Worm (Caenorhabditis elegans) whole organism, early embryonic: ENCODE data around the gene T10D4.7.
"Not testable (repeated sequence)": the region's sequence is repeated elsewhere in the genome, so short reads cannot be mapped to it uniquely, and the experiment has no call there.

ENCODE experiments used
- B0310.2 ChIP-seq: sonication (generic microtip); optimal IDR thresholded peaks from 2 replicates; lab custom pipeline; 2016; ENCODE audit warnings: mild to moderate bottlenecking, missing genetic modification characterization, missing compliant biosample characterization
- F13C5.2 ChIP-seq: sonication (generic microtip); optimal IDR thresholded peaks from 2 replicates; lab custom pipeline; 2017; ENCODE audit warnings: mild to moderate bottlenecking, missing genetic modification characterization, inconsistent platforms, missing compliant biosample characterization
- aly-1 ChIP-seq: sonication (generic microtip); optimal IDR thresholded peaks from 2 replicates; lab custom pipeline; 2016; ENCODE audit warnings: missing genetic modification characterization, missing compliant biosample characterization
- ama-1 ChIP-seq: fragments of 150-350 bp; optimal IDR thresholded peaks from 2 replicates; lab custom pipeline; 2014
- ceh-13 ChIP-seq: fragments of 200-800 bp; sonication (Bioruptor generic); optimal IDR thresholded peaks from 2 replicates; lab custom pipeline; 2018; ENCODE audit warnings: mild to moderate bottlenecking, missing genetic modification characterization, missing compliant biosample characterization
- ceh-36 ChIP-seq: sonication (generic microtip); optimal IDR thresholded peaks from 2 replicates; lab custom pipeline; 2016; ENCODE audit warnings: missing genetic modification characterization, inconsistent platforms, missing compliant biosample characterization
- ets-7 ChIP-seq: sonication (generic microtip); optimal IDR thresholded peaks from 2 replicates; lab custom pipeline; 2016; ENCODE audit warnings: missing genotype, missing genetic modification characterization, missing compliant biosample characterization
- flt-1 ChIP-seq: fragments of 200-800 bp; sonication (Bioruptor generic); IDR thresholded peaks from 2 replicates; pipeline ENCODE4 v1.3.6; 2022; ENCODE audit warnings: missing genetic modification characterization, missing compliant biosample characterization
- hmbx-1 ChIP-seq: sonication (generic microtip); optimal IDR thresholded peaks from 2 replicates; lab custom pipeline; 2016; ENCODE audit warnings: mild to moderate bottlenecking, missing genetic modification characterization, missing compliant biosample characterization
- hmg-4 ChIP-seq: fragments of 200-800 bp; sonication (Bioruptor generic); optimal IDR thresholded peaks from 2 replicates; lab custom pipeline; 2018; ENCODE audit warnings: mild to moderate bottlenecking, missing genetic modification characterization, missing compliant biosample characterization
- hnd-1 ChIP-seq: sonication (generic microtip); optimal IDR thresholded peaks from 2 replicates; lab custom pipeline; 2016; ENCODE audit warnings: missing genetic modification characterization, missing compliant biosample characterization
- pes-1 ChIP-seq: fragments of 200-800 bp; sonication (Bioruptor generic); IDR thresholded peaks from 2 replicates; pipeline ENCODE4 v1.3.6; 2022; ENCODE audit warnings: missing genetic modification reagents, missing genetic modification characterization, missing compliant biosample characterization
- scrt-1 ChIP-seq: fragments of 200-800 bp; sonication (Bioruptor generic); IDR thresholded peaks from 2 replicates; pipeline ENCODE4 v1.3.6; 2022; ENCODE audit warnings: missing genetic modification characterization, missing compliant biosample characterization
- sea-1 ChIP-seq: fragments of 200-800 bp; sonication (Bioruptor generic); conservative IDR thresholded peaks from 2 replicates; pipeline ENCODE4 v1.3.6; 2022; ENCODE audit warnings: missing genetic modification characterization, missing compliant biosample characterization
- tbx-11 ChIP-seq: fragments of 200-800 bp; sonication (Bioruptor generic); IDR thresholded peaks from 2 replicates; pipeline ENCODE4 v1.3.6; 2022; ENCODE audit warnings: missing genetic modification characterization, missing compliant biosample characterization
- tbx-37 ChIP-seq: fragments of 200-800 bp; sonication (Bioruptor generic); conservative IDR thresholded peaks from 2 replicates; pipeline ENCODE4 v1.3.6; 2022; ENCODE audit warnings: missing genetic modification reagents, missing genetic modification characterization, missing compliant biosample characterization
- tra-4 ChIP-seq: sonication (generic microtip); optimal IDR thresholded peaks from 2 replicates; lab custom pipeline; 2017; ENCODE audit warnings: missing genetic modification characterization, missing compliant biosample characterization

Gene T10D4.7

ce11 chrII:3118907-3119382, 1.4 kb downstream of the T10D4.7 start, which contains the start of gene T10D4.6:
Gene T10D4.6, plus strand, starts transcription at chrII:3119332.
- TF ChIP-seq tbx-37 (GFP tag; lab: Robert Waterston, UW) = no peak
- no peak for TF ChIP-seq hmg-4 (GFP tag; lab: Kevin White, UChicago)
- TF ChIP-seq ets-7 = no peak
- no peak for TF ChIP-seq pes-1 (GFP tag; lab: Robert Waterston, UW)
- TF ChIP-seq hnd-1 (tag; lab: Kevin White, UChicago) = no peak
- TF ChIP-seq B0310.2 (tag; lab: Kevin White, UChicago) = no peak
- TF ChIP-seq tbx-11 (GFP tag; lab: Robert Waterston, UW) = no peak

ce11 chrII:3123206-3123605, 5.6 kb downstream of the T10D4.7 start, which contains the start of gene srh-71:
Gene srh-71, plus strand, starts transcription at chrII:3123506.
- TF ChIP-seq B0310.2 (tag; lab: Kevin White, UChicago) (no peak), sea-1 (GFP tag; lab: Robert Waterston, UW) (no peak), pes-1 (GFP tag; lab: Robert Waterston, UW) (no peak), hmg-4 (GFP tag; lab: Kevin White, UChicago) (no peak), ceh-13 (GFP tag; lab: Kevin White, UChicago) (no peak), ets-7 (no peak), tbx-37 (GFP tag; lab: Robert Waterston, UW) (no peak)

DNA sequence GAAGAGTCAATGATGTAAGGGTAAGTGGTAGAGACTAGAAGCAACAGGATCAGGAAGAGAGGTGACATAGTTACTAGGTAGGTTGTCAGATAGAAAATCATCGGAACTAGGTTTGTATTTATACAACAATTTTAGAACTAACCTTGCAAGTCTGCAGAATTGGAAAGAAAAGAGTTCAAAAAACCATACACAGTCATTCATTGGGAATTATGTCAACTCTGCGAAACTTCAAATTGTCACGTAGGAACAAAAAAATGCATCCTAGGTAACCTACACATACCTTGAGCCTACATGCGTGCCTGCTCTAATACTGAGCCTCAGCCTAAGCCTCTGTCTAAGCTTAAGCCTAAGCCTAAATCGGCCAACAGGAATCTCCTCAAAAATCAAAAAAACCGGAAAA, 8.8 kb downstream of the T10D4.7 start, which contains the start of gene ins-19:
TSS of gene ins-19 (minus strand) at position 101 of the 400 bp plus-strand sequence.
- no peak for TF ChIP-seq sea-1 (GFP tag; lab: Robert Waterston, UW)
- TF ChIP-seq ama-1 (lab: Kevin White, UChicago) = no peak
- TF ChIP-seq tra-4 = no peak
- no peak for TF ChIP-seq flt-1 (GFP tag; lab: Robert Waterston, UW)
- TF ChIP-seq ceh-36 (tag; lab: Kevin White, UChicago) = no peak
- no peak for TF ChIP-seq tbx-11 (GFP tag; lab: Robert Waterston, UW)
- TF ChIP-seq B0310.2 (tag; lab: Kevin White, UChicago) = no peak
- TF ChIP-seq ceh-13 (GFP tag; lab: Kevin White, UChicago) = no peak
- TF ChIP-seq ets-7 = no peak
- TF ChIP-seq tbx-37 (GFP tag; lab: Robert Waterston, UW) = no peak
- TF ChIP-seq hmbx-1 = no peak

- TF ChIP-seq pes-1 (GFP tag; lab: Robert Waterston, UW) = 0 out of 2 replicates have a peak, but pooled peaks have one; percentile 32
Measured at ce11 chrII:3126741-3127140, 9.2 kb downstream of the T10D4.7 start, which contains the start of gene ins-31. Gene ins-31, plus strand, starts transcription at chrII:3127041.

ce11 chrII:3129007-3129406, 11.4 kb downstream of the T10D4.7 start, which contains the start of gene chil-24:
Gene chil-24, plus strand, starts transcription at chrII:3129162.
- TF ChIP-seq hmbx-1 = no peak
- no peak for TF ChIP-seq F13C5.2 (tag; lab: Kevin White, UChicago)
- TF ChIP-seq hmg-4 (GFP tag; lab: Kevin White, UChicago) = no peak
- no peak for TF ChIP-seq tra-4
- no peak for TF ChIP-seq flt-1 (GFP tag; lab: Robert Waterston, UW)
- no peak for TF ChIP-seq ceh-36 (tag; lab: Kevin White, UChicago)
- no peak for TF ChIP-seq ets-7
- TF ChIP-seq sea-1 (GFP tag; lab: Robert Waterston, UW) = no peak
- TF ChIP-seq ceh-13 (GFP tag; lab: Kevin White, UChicago) = no peak
- no peak for TF ChIP-seq tbx-11 (GFP tag; lab: Robert Waterston, UW)
- no peak for TF ChIP-seq tbx-37 (GFP tag; lab: Robert Waterston, UW)
- TF ChIP-seq ama-1 (lab: Kevin White, UChicago) = no peak
- no peak for TF ChIP-seq hnd-1 (tag; lab: Kevin White, UChicago)
- no peak for TF ChIP-seq aly-1
- no peak for TF ChIP-seq scrt-1 (GFP tag; lab: Robert Waterston, UW)

ce11 chrII:3135293-3135692, 17.7 kb downstream of the T10D4.7 start:
- TF ChIP-seq scrt-1 (GFP tag; lab: Robert Waterston, UW) = no peak
- TF ChIP-seq flt-1 (GFP tag; lab: Robert Waterston, UW) = no peak
- peak; percentile 63 for TF ChIP-seq ceh-36 (tag; lab: Kevin White, UChicago)
- no peak for TF ChIP-seq tbx-11 (GFP tag; lab: Robert Waterston, UW)
- TF ChIP-seq pes-1 (GFP tag; lab: Robert Waterston, UW) = no peak
- TF ChIP-seq sea-1 (GFP tag; lab: Robert Waterston, UW) = no peak
- no peak for TF ChIP-seq tra-4

ce11 chrII:3137804-3138203, 20.2 kb downstream of the T10D4.7 start, which contains the start of gene sri-54:
Gene sri-54, minus strand, starts transcription at chrII:3137904.
- TF ChIP-seq ceh-36 (tag; lab: Kevin White, UChicago) = no peak
- TF ChIP-seq ceh-13 (GFP tag; lab: Kevin White, UChicago) = no peak
- no peak for TF ChIP-seq flt-1 (GFP tag; lab: Robert Waterston, UW)
- TF ChIP-seq pes-1 (GFP tag; lab: Robert Waterston, UW) = no peak
- TF ChIP-seq hmg-4 (GFP tag; lab: Kevin White, UChicago) = no peak
- TF ChIP-seq ets-7 = no peak
- TF ChIP-seq ama-1 (lab: Kevin White, UChicago) = no peak
- TF ChIP-seq sea-1 (GFP tag; lab: Robert Waterston, UW) = no peak
- TF ChIP-seq hmbx-1 = no peak
- no peak for TF ChIP-seq tra-4
- TF ChIP-seq aly-1 = no peak

- TF ChIP-seq F13C5.2 (tag; lab: Kevin White, UChicago); hnd-1 (tag; lab: Kevin White, UChicago); tbx-11 (GFP tag; lab: Robert Waterston, UW): not testable (repeated sequence)
Measured at ce11 chrII:3142855-3143254, 25.3 kb downstream of the T10D4.7 start, which contains the start of gene sri-42. Gene sri-42, minus strand, starts transcription at chrII:3142955.
